Fruit fly (Drosophila melanogaster) Kc167 (cell line): ENCODE results near the gene CG32266.

Source experiments
- Myc ChIP-seq: fragments of >200 bp; optimal IDR thresholded peaks from 2 replicates; lab custom pipeline; 2017; ENCODE audit warnings: missing external identifiers
- Sin3A ChIP-seq: fragments of >200 bp; optimal IDR thresholded peaks from 2 replicates; lab custom pipeline; 2018; ENCODE audit warnings: missing external identifiers
- h ChIP-seq: fragments of >200 bp; optimal IDR thresholded peaks from 3 replicates; lab custom pipeline; 2018; ENCODE audit warnings: missing external identifiers
- insv ChIP-seq: fragments of >200 bp; optimal IDR thresholded peaks from 3 replicates; lab custom pipeline; 2018; ENCODE audit warnings: missing external identifiers
- psq ChIP-seq: fragments of >200 bp; optimal IDR thresholded peaks from 2 replicates; lab custom pipeline; 2017; ENCODE audit warnings: missing external identifiers
- ttk ChIP-seq: sonication (Bioruptor generic); optimal IDR thresholded peaks from 2 replicates; lab custom pipeline; 2017; ENCODE audit warnings: missing external identifiers

CG32266 gene

DNA sequence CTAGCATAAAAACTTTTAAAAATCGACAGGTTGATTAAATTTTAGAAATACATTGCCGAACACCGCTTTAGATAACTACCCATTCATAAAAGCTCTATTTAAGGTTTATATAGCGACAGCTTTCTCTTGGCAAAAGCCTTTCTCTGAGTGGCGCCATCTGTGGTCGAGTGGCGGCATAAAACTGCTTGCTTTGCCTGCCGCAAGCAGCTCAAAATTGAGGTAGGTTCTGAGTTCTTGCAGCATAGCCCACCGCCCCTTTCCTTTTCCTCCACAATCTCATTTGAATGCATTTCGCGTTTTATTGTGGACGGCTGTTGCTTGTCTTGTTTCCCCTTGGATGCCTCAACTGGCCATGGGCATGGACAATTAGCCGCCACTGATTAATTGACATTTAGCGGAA is 22.8 kb upstream of the CG32266 start:
- TF ChIP-seq insv (lab: Kevin White, UChicago), result no peak
- no peak for TF ChIP-seq ttk (lab: Kevin White, UChicago)
- no peak for TF ChIP-seq Myc (lab: Kevin White, UChicago)
- no peak for TF ChIP-seq psq (lab: Kevin White, UChicago)
- TF ChIP-seq h (lab: Kevin White, UChicago), result no peak
- TF ChIP-seq Sin3A, result no peak

dm6 chr3L:3769157-3769556 is 21.4 kb upstream of the CG32266 start:
- TF ChIP-seq ttk (lab: Kevin White, UChicago) (no peak), psq (lab: Kevin White, UChicago) (no peak), insv (lab: Kevin White, UChicago) (no peak), Sin3A (no peak)

DNA sequence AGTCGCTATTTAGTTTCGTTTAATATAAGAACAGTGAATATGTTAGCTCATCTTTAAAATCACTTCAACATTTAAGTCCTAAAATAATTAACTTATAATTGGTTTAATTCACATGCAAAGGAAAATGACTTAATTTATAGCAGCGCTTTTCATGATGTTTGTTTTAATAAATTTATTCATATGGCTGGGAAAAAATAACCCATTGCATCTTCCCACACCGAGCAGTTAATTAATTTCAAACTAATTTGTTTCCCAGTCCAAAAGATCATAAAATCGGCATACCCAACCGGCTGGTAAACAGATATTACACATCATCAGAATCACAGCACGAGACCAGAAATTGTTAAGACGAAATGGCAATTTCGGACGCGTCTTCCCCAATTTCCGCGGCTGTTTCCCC is 19.8 kb upstream of the CG32266 start:
- TF ChIP-seq Myc (lab: Kevin White, UChicago) (no peak), ttk (lab: Kevin White, UChicago) (no peak), Sin3A (no peak), h (lab: Kevin White, UChicago) (no peak), insv (lab: Kevin White, UChicago) (no peak), psq (lab: Kevin White, UChicago) (no peak)

dm6 chr3L:3771406-3771935 is 19.1 kb upstream of the CG32266 start:
- TF ChIP-seq Myc (lab: Kevin White, UChicago), result no peak
- TF ChIP-seq h (lab: Kevin White, UChicago), result no peak
- TF ChIP-seq insv (lab: Kevin White, UChicago), result no peak
- no peak for TF ChIP-seq Sin3A
- no peak for TF ChIP-seq ttk (lab: Kevin White, UChicago)
- TF ChIP-seq psq (lab: Kevin White, UChicago), result no peak

DNA sequence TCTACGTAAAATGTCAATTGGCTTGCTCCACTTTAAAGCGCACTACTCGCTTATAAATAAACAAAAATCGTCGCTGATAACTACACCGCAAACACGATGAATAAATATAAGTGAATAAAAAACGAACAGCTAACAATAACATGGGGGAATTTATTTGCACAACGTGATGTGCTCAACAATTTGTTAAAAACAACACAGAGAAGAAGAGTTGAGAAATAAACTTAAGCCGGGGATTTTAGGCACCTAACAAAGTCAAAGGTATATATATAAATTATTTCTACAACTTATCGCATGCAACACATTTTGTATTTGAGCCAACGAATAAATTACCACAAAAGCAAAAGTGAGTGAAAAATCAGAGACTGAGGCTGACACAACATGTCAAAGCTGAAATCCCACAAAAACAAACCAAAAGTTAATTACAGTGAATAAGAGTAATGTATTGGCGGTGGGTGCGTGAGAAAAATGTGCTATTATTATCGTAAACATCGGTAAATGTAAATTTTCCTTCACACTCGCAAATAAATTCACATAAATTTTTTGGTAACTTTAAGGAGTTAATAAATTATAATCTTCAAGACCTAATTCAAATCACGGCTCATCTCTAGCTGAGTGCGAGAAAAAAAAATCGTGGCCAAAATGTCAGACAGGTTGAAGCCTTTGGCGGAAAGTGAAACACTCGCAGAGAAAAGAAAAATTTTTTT is 18.2 kb upstream of the CG32266 start:
- no peak for TF ChIP-seq psq (lab: Kevin White, UChicago)
- TF ChIP-seq Sin3A, result no peak
- TF ChIP-seq h (lab: Kevin White, UChicago), result no peak
- TF ChIP-seq insv (lab: Kevin White, UChicago), result no peak
- TF ChIP-seq ttk (lab: Kevin White, UChicago), result no peak
- no peak for TF ChIP-seq Myc (lab: Kevin White, UChicago)

DNA sequence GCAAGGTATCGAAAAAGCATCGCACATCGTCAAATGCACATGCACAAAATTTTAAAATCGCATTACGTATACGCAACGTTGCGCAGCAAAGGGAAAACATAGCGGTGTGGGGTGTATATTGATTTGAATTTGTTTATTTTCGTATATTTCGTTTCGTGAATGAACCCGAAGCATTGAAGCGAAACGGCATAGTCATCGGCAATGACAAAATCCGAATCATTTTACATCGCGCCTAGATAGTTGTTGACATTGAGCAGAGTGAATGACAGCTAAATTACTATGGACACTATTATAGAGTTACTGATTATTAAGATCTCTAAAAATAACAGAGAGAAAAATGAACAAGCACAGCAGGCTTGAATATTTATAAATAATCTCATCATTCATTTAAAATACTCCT is 17.3 kb upstream of the CG32266 start:
- TF ChIP-seq insv (lab: Kevin White, UChicago), result no peak
- no peak for TF ChIP-seq ttk (lab: Kevin White, UChicago)
- no peak for TF ChIP-seq psq (lab: Kevin White, UChicago)
- no peak for TF ChIP-seq Sin3A

dm6 chr3L:3776559-3777097 is 14.0 kb upstream of the CG32266 start:
- TF ChIP-seq h (lab: Kevin White, UChicago) (no peak), Myc (lab: Kevin White, UChicago) (no peak), ttk (lab: Kevin White, UChicago) (no peak), psq (lab: Kevin White, UChicago) (no peak), Sin3A (no peak), insv (lab: Kevin White, UChicago) (no peak)

DNA sequence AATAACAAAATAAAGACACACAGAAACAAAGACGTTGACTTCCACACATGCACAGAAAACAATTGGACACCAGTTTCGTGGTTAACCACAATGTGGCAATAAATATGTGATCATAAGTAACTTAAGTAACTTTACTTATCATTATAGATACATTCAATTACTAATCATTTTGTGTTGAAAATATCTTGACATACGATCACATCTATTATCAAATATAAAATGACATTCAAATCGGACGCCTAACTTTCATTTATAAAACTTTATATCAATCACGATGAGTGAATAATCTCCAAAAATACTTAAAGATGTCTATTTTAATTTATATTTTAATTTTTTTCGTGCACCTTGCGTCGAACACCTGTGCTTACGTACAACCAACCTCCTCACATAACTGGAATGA is 12.1 kb upstream of the CG32266 start:
- TF ChIP-seq ttk (lab: Kevin White, UChicago) (no peak), psq (lab: Kevin White, UChicago) (no peak), Myc (lab: Kevin White, UChicago) (no peak), insv (lab: Kevin White, UChicago) (no peak), h (lab: Kevin White, UChicago) (no peak)

- TF ChIP-seq Sin3A (no peak), h (lab: Kevin White, UChicago) (no peak), ttk (lab: Kevin White, UChicago) (no peak), psq (lab: Kevin White, UChicago) (no peak), Myc (lab: Kevin White, UChicago) (no peak), insv (lab: Kevin White, UChicago) (no peak)
Measured at dm6 chr3L:3782584-3783218, 7.9 kb upstream of the CG32266 start.

dm6 chr3L:3783436-3783835 is 7.2 kb upstream of the CG32266 start:
- TF ChIP-seq Myc (lab: Kevin White, UChicago) (no peak), ttk (lab: Kevin White, UChicago) (no peak), insv (lab: Kevin White, UChicago) (no peak), Sin3A (no peak), psq (lab: Kevin White, UChicago) (no peak), h (lab: Kevin White, UChicago) (no peak)

dm6 chr3L:3784001-3784400 is 6.6 kb upstream of the CG32266 start:
- no peak for TF ChIP-seq insv (lab: Kevin White, UChicago)
- TF ChIP-seq ttk (lab: Kevin White, UChicago), result no peak
- no peak for TF ChIP-seq Myc (lab: Kevin White, UChicago)
- no peak for TF ChIP-seq Sin3A
- TF ChIP-seq h (lab: Kevin White, UChicago), result no peak
- no peak for TF ChIP-seq psq (lab: Kevin White, UChicago)
